Worm (Caenorhabditis elegans) whole organism, young adult: Measurements from ENCODE around the gene secs-1.

Experiments used
- C06A6.2 ChIP-seq: fragments of 200-800 bp; sonication (Bioruptor generic); conservative IDR thresholded peaks from 2 replicates; pipeline ENCODE4 v1.3.6; 2022; ENCODE audit warnings: missing genetic modification characterization, missing compliant biosample characterization
- D2030.7 ChIP-seq: fragments of 200-800 bp; sonication (Bioruptor generic); IDR thresholded peaks from 2 replicates; pipeline ENCODE4 v1.3.6; 2022; ENCODE audit warnings: missing genetic modification reagents, missing genetic modification characterization, missing compliant biosample characterization
- F10E7.11 ChIP-seq: sonication (generic microtip); optimal IDR thresholded peaks from 2 replicates; lab custom pipeline; 2017; ENCODE audit warnings: mild to moderate bottlenecking, missing genetic modification characterization, moderate library complexity, missing compliant biosample characterization
- F39B2.1 ChIP-seq: fragments of 200-800 bp; sonication (Bioruptor generic); IDR thresholded peaks from 2 replicates; pipeline ENCODE4 v1.3.6; 2022; ENCODE audit warnings: missing genetic modification reagents, missing genetic modification characterization, missing compliant biosample characterization
- F55B11.4 ChIP-seq: sonication (generic microtip); optimal IDR thresholded peaks from 2 replicates; lab custom pipeline; 2016; ENCODE audit warnings: missing compliant biosample characterization, missing genetic modification characterization, borderline replicate concordance; ENCODE audit not compliant: insufficient read depth
- F57A8.1 ChIP-seq: fragments of 200-800 bp; sonication (Bioruptor generic); optimal IDR thresholded peaks from 2 replicates; lab custom pipeline; 2018; ENCODE audit warnings: mild to moderate bottlenecking, missing genetic modification characterization, moderate library complexity, missing compliant biosample characterization
- K11D2.4 ChIP-seq: fragments of 200-800 bp; sonication (Bioruptor generic); IDR thresholded peaks from 2 replicates; pipeline ENCODE4 v1.3.6; 2022; ENCODE audit warnings: missing genetic modification reagents, missing genetic modification characterization, missing compliant biosample characterization
- Y56A3A.18 ChIP-seq: fragments of 200-800 bp; sonication (Bioruptor generic); IDR thresholded peaks from 2 replicates; pipeline ENCODE4 v1.3.6; 2022; ENCODE audit warnings: missing genetic modification reagents, missing genetic modification characterization, missing compliant biosample characterization
- Y79H2A.3 ChIP-seq: fragments of 200-800 bp; sonication (Bioruptor generic); conservative IDR thresholded peaks from 2 replicates; pipeline ENCODE4 v1.3.6; 2022; ENCODE audit warnings: missing genetic modification reagents, missing genetic modification characterization, missing compliant biosample characterization
- akir-1 ChIP-seq: fragments of 200-800 bp; sonication (Bioruptor generic); optimal IDR thresholded peaks from 2 replicates; lab custom pipeline; 2018; ENCODE audit warnings: mild to moderate bottlenecking, missing genetic modification characterization, moderate library complexity, missing compliant biosample characterization
- aptf-2 ChIP-seq: fragments of 200-800 bp; sonication (Bioruptor generic); conservative IDR thresholded peaks from 2 replicates; pipeline ENCODE4 v1.3.6; 2022; ENCODE audit warnings: missing genetic modification reagents, missing genetic modification characterization, missing compliant biosample characterization
- athp-1 ChIP-seq: sonication (generic microtip); optimal IDR thresholded peaks from 2 replicates; lab custom pipeline; 2017; ENCODE audit warnings: mild to moderate bottlenecking, missing genetic modification characterization, missing compliant biosample characterization
- attf-5 ChIP-seq: fragments of 200-800 bp; sonication (Bioruptor generic); optimal IDR thresholded peaks from 2 replicates; lab custom pipeline; 2018; ENCODE audit warnings: mild to moderate bottlenecking, missing genetic modification characterization, missing compliant biosample characterization
- attf-6 ChIP-seq: fragments of 200-800 bp; sonication (Bioruptor generic); IDR thresholded peaks from 2 replicates; pipeline ENCODE4 v1.3.6; 2022; ENCODE audit warnings: missing genetic modification reagents, missing genetic modification characterization, missing compliant biosample characterization
- bed-1 ChIP-seq: fragments of 200-800 bp; sonication (Bioruptor generic); IDR thresholded peaks from 2 replicates; pipeline ENCODE4 v1.3.6; 2022; ENCODE audit warnings: missing genetic modification reagents, missing genetic modification characterization, missing compliant biosample characterization
- bed-2 ChIP-seq: fragments of 200-800 bp; sonication (Bioruptor generic); IDR thresholded peaks from 2 replicates; pipeline ENCODE4 v1.3.6; 2022; ENCODE audit warnings: missing genetic modification reagents, missing genetic modification characterization, missing compliant biosample characterization
- ceh-27 ChIP-seq: fragments of 200-800 bp; sonication (Bioruptor generic); optimal IDR thresholded peaks from 2 replicates; lab custom pipeline; 2018; ENCODE audit warnings: mild to moderate bottlenecking, missing genetic modification characterization, moderate library complexity, missing compliant biosample characterization
- ceh-40 ChIP-seq: fragments of 200-800 bp; sonication (Bioruptor generic); IDR thresholded peaks from 2 replicates; pipeline ENCODE4 v1.3.6; 2022; ENCODE audit warnings: missing genetic modification characterization, missing compliant biosample characterization
- efl-1 ChIP-seq: fragments of 150-350 bp; optimal IDR thresholded peaks from 2 replicates; lab custom pipeline; 2014; ENCODE audit warnings: missing biosample characterization, missing genetic modification reagents, missing genetic modification characterization
- egl-18 ChIP-seq: fragments of 200-800 bp; sonication (Bioruptor generic); IDR thresholded peaks from 2 replicates; pipeline ENCODE4 v1.3.6; 2022; ENCODE audit warnings: missing genetic modification reagents, missing genetic modification characterization, missing compliant biosample characterization
- hsf-1 ChIP-seq: fragments of 200-800 bp; sonication (Bioruptor generic); IDR thresholded peaks from 2 replicates; pipeline ENCODE4 v1.3.6; 2022; ENCODE audit warnings: missing genetic modification reagents, missing genetic modification characterization, missing compliant biosample characterization
- lag-1 ChIP-seq: fragments of 200-800 bp; sonication (Bioruptor generic); IDR thresholded peaks from 2 replicates; pipeline ENCODE4 v1.3.6; 2022; ENCODE audit warnings: missing genetic modification reagents, missing genetic modification characterization, missing compliant biosample characterization
- lin-26 ChIP-seq: fragments of 200-800 bp; sonication (Bioruptor generic); IDR thresholded peaks from 2 replicates; pipeline ENCODE4 v1.3.6; 2022; ENCODE audit warnings: missing genetic modification reagents, missing genetic modification characterization, missing compliant biosample characterization
- lir-1 ChIP-seq: fragments of 200-800 bp; sonication (Bioruptor generic); conservative IDR thresholded peaks from 2 replicates; pipeline ENCODE4 v1.3.6; 2022; ENCODE audit warnings: missing genetic modification reagents, missing genetic modification characterization, missing compliant biosample characterization
- madf-10 ChIP-seq: sonication (generic microtip); optimal IDR thresholded peaks from 2 replicates; lab custom pipeline; 2016; ENCODE audit warnings: mild to moderate bottlenecking, missing genetic modification characterization, missing compliant biosample characterization
- nfyb-1 ChIP-seq: fragments of 200-800 bp; sonication (Bioruptor generic); IDR thresholded peaks from 2 replicates; pipeline ENCODE4 v1.3.6; 2022; ENCODE audit warnings: missing genetic modification reagents, missing genetic modification characterization, missing compliant biosample characterization
- nhr-120 ChIP-seq: fragments of 200-800 bp; sonication (Bioruptor generic); IDR thresholded peaks from 2 replicates; pipeline ENCODE4 v1.3.6; 2022; ENCODE audit warnings: missing genetic modification characterization, missing compliant biosample characterization
- nhr-179 ChIP-seq: sonication (generic microtip); optimal IDR thresholded peaks from 2 replicates; lab custom pipeline; 2016; ENCODE audit warnings: mild to moderate bottlenecking, missing genetic modification characterization, missing compliant biosample characterization
- nhr-80 ChIP-seq: sonication (generic microtip); optimal IDR thresholded peaks from 2 replicates; lab custom pipeline; 2016; ENCODE audit warnings: missing genetic modification characterization, missing compliant biosample characterization
- nhr-90 ChIP-seq: sonication (generic microtip); optimal IDR thresholded peaks from 2 replicates; lab custom pipeline; 2016; ENCODE audit warnings: missing genotype, mild to moderate bottlenecking, missing genetic modification characterization, missing compliant biosample characterization
- pbrm-1 ChIP-seq: fragments of 200-800 bp; sonication (Bioruptor generic); IDR thresholded peaks from 2 replicates; pipeline ENCODE4 v1.3.6; 2022; ENCODE audit warnings: missing genetic modification reagents, missing genetic modification characterization, missing compliant biosample characterization
- rcor-1 ChIP-seq: fragments of 200-800 bp; sonication (Bioruptor generic); IDR thresholded peaks from 2 replicates; pipeline ENCODE4 v1.3.6; 2022; ENCODE audit warnings: missing genetic modification reagents, missing genetic modification characterization, missing compliant biosample characterization
- repo-1 ChIP-seq: sonication (generic microtip); optimal IDR thresholded peaks from 2 replicates; lab custom pipeline; 2017; ENCODE audit warnings: mild to moderate bottlenecking, missing genetic modification characterization, missing compliant biosample characterization
- rpc-1 ChIP-seq, 2 experiments: fragments of 150-350 bp in 1 of 2; sonication (generic microtip) in 1 of 2; optimal IDR thresholded peaks; 2 replicates each; lab custom pipeline; 2014 to 2018; ENCODE audit warnings: missing biosample characterization in 1 of 2, missing genetic modification characterization in 1 of 2, missing genetic modification reagents in 1 of 2, missing genotype in 1 of 2
- sdz-38 ChIP-seq: sonication (generic microtip); optimal IDR thresholded peaks from 2 replicates; lab custom pipeline; 2016; ENCODE audit warnings: missing genotype, missing genetic modification characterization, missing compliant biosample characterization
- snpc-1.1 ChIP-seq: sonication (generic microtip); optimal IDR thresholded peaks from 2 replicates; lab custom pipeline; 2017; ENCODE audit warnings: missing genetic modification characterization, mild to moderate bottlenecking, missing compliant biosample characterization, antibody characterized with exemption, moderate library complexity, missing genotype, missing genetic modification reagents; ENCODE audit not compliant: insufficient read depth
- snpc-1.3 ChIP-seq: sonication (generic microtip); optimal IDR thresholded peaks from 2 replicates; lab custom pipeline; 2017; ENCODE audit warnings: missing genetic modification characterization, mild to moderate bottlenecking, missing compliant biosample characterization, antibody characterized with exemption, moderate library complexity, missing genotype, missing genetic modification reagents; ENCODE audit not compliant: insufficient read depth
- snpc-3.4 ChIP-seq: sonication (generic microtip); optimal IDR thresholded peaks from 2 replicates; lab custom pipeline; 2017; ENCODE audit warnings: missing genetic modification characterization, mild to moderate bottlenecking, missing compliant biosample characterization, antibody characterized with exemption, moderate library complexity, missing genotype, missing genetic modification reagents
- sptf-2 ChIP-seq: fragments of 200-800 bp; sonication (Bioruptor generic); optimal IDR thresholded peaks from 2 replicates; lab custom pipeline; 2018; ENCODE audit warnings: mild to moderate bottlenecking, missing genetic modification characterization, missing compliant biosample characterization
- tbp1 ChIP-seq: fragments of 200-800 bp; sonication (Bioruptor generic); optimal IDR thresholded peaks from 2 replicates; lab custom pipeline; 2018; ENCODE audit warnings: mild to moderate bottlenecking, missing genetic modification characterization, missing compliant biosample characterization
- tbx-9 ChIP-seq: sonication (generic microtip); optimal IDR thresholded peaks from 2 replicates; lab custom pipeline; 2016; ENCODE audit warnings: borderline replicate concordance, missing genetic modification characterization, inconsistent platforms, missing compliant biosample characterization
- unc-62 ChIP-seq: fragments of 150-350 bp; optimal IDR thresholded peaks from 2 replicates; lab custom pipeline; 2014; ENCODE audit warnings: missing biosample characterization, missing genetic modification reagents, missing genetic modification characterization
- ztf-28 ChIP-seq: fragments of 200-800 bp; sonication (Bioruptor generic); IDR thresholded peaks from 2 replicates; pipeline ENCODE4 v1.3.6; 2022; ENCODE audit warnings: missing genetic modification reagents, missing genetic modification characterization, missing compliant biosample characterization
- ztf-6 ChIP-seq: fragments of 200-800 bp; sonication (Bioruptor generic); IDR thresholded peaks from 2 replicates; pipeline ENCODE4 v1.3.6; 2022; ENCODE audit warnings: missing genetic modification reagents, missing genetic modification characterization, missing compliant biosample characterization

secs-1 gene

ce11 chrV:10768892-10769291 is 35.4 kb downstream of the secs-1 start:
- TF ChIP-seq tbp1 (GFP tag; lab: Kevin White, UChicago) (no peak), rpc-1 (optimal IDR thresholded peaks at IDR 0.05; lab: Kevin White, UChicago) (no peak), rpc-1 (tag; optimal IDR thresholded peaks at IDR 0.05; lab: Kevin White, UChicago) (no peak), egl-18 (no peak), F55B11.4 (tag; lab: Kevin White, UChicago) (no peak), Y79H2A.3 (GFP tag; lab: Robert Waterston, UW) (no peak), C06A6.2 (GFP tag; lab: Robert Waterston, UW) (no peak), attf-6 (GFP tag; lab: Robert Waterston, UW) (no peak)

ce11 chrV:10764066-10764465 is 40.2 kb downstream of the secs-1 start, which contains the start of gene ocr-1:
Gene ocr-1 (plus strand): TSS chrV:10764366.
- no peak for TF ChIP-seq efl-1 (GFP tag; lab: Kevin White, UChicago)
- TF ChIP-seq repo-1 (tag; lab: Kevin White, UChicago) = no peak
- TF ChIP-seq sptf-2 (GFP tag; lab: Kevin White, UChicago) = no peak
- no peak for TF ChIP-seq Y56A3A.18
- TF ChIP-seq nfyb-1 (GFP tag; lab: Robert Waterston, UW) = no peak
- TF ChIP-seq C06A6.2 (GFP tag; lab: Robert Waterston, UW) = no peak
- TF ChIP-seq hsf-1 (GFP tag; lab: Robert Waterston, UW) = no peak
- no peak for TF ChIP-seq unc-62 (GFP tag; lab: Kevin White, UChicago)
- no peak for TF ChIP-seq ceh-27 (GFP tag; lab: Kevin White, UChicago)
- TF ChIP-seq bed-2 (GFP tag; lab: Robert Waterston, UW) = no peak
- TF ChIP-seq nhr-120 (GFP tag; lab: Robert Waterston, UW) = no peak
- no peak for TF ChIP-seq nhr-90
- no peak for TF ChIP-seq athp-1 (tag; lab: Kevin White, UChicago)
- TF ChIP-seq sdz-38 (tag; lab: Kevin White, UChicago) = no peak
- TF ChIP-seq, all 124 proteins: peak for 0

- TF ChIP-seq snpc-3.4 (no peak), efl-1 (GFP tag; lab: Kevin White, UChicago) (no peak), ztf-6 (no peak), snpc-1.1 (tag; lab: Kevin White, UChicago) (no peak), hsf-1 (GFP tag; lab: Robert Waterston, UW) (no peak), pbrm-1 (GFP tag; lab: Robert Waterston, UW) (no peak), bed-2 (GFP tag; lab: Robert Waterston, UW) (no peak), nhr-179 (tag; lab: Kevin White, UChicago) (no peak), snpc-1.3 (tag; lab: Kevin White, UChicago) (no peak), rcor-1 (GFP tag; lab: Robert Waterston, UW) (no peak), D2030.7 (GFP tag; lab: Robert Waterston, UW) (no peak)
Measured at ce11 chrV:10762695-10763094, 41.6 kb downstream of the secs-1 start, which contains the start of gene sre-6. Gene sre-6 (minus strand): TSS chrV:10762795.

ce11 chrV:10760839-10761238 is 43.4 kb downstream of the secs-1 start:
- TF ChIP-seq attf-5 = no peak
- TF ChIP-seq F55B11.4 (tag; lab: Kevin White, UChicago) = no peak
- TF ChIP-seq akir-1 (GFP tag; lab: Kevin White, UChicago) = no peak
- TF ChIP-seq nhr-80 (tag; lab: Kevin White, UChicago) = no peak
- TF ChIP-seq K11D2.4 = no peak
- no peak for TF ChIP-seq lir-1 (GFP tag; lab: Robert Waterston, UW)
- no peak for TF ChIP-seq lin-26 (GFP tag; lab: Robert Waterston, UW)
- no peak for TF ChIP-seq aptf-2 (GFP tag; lab: Robert Waterston, UW)
- TF ChIP-seq D2030.7 (GFP tag; lab: Robert Waterston, UW) = no peak
- TF ChIP-seq ceh-40 (GFP tag; lab: Robert Waterston, UW) = no peak
- TF ChIP-seq F39B2.1 (GFP tag; lab: Robert Waterston, UW) = no peak
- TF ChIP-seq F57A8.1 (GFP tag; lab: Kevin White, UChicago) = no peak
- TF ChIP-seq tbx-9 (tag; lab: Kevin White, UChicago) = no peak
- no peak for TF ChIP-seq madf-10 (tag; lab: Kevin White, UChicago)
- no peak for TF ChIP-seq F10E7.11 (tag; lab: Kevin White, UChicago)
- TF ChIP-seq bed-1 (GFP tag; lab: Robert Waterston, UW) = no peak
- no peak for TF ChIP-seq lag-1 (GFP tag; lab: Robert Waterston, UW)
- TF ChIP-seq ztf-28 (GFP tag; lab: Robert Waterston, UW) = no peak
